Worm (Caenorhabditis elegans) whole organism, L4/young adult: Measurements from ENCODE around the gene F01F1.11.

ENCODE experiments used
- W03F9.2 ChIP-seq: fragments of 150-350 bp; optimal IDR thresholded peaks from 2 replicates; lab custom pipeline; 2014; ENCODE audit warnings: missing biosample characterization, missing genetic modification characterization
- him-1 ChIP-seq: sonication (generic microtip); optimal IDR thresholded peaks from 2 replicates; lab custom pipeline; 2016; ENCODE audit warnings: missing genotype, missing genetic modification reagents, missing genetic modification characterization, missing compliant biosample characterization

- TF ChIP-seq W03F9.2 (tag; lab: Kevin White, UChicago) (no peak), him-1 (no peak)
Measured at ce11 chrIII:5838159-5839046, 33.3 kb downstream of the F01F1.11 start.
